Fruit fly (Drosophila melanogaster) whole organism, embryonic: ENCODE measurements around the gene Abi.

Experiments
- CG11398 ChIP-seq: fragments of 200-800 bp; sonication (Bioruptor generic); optimal IDR thresholded peaks from 2 replicates; lab custom pipeline; 2016; ENCODE audit warnings: missing biosample characterization, missing genetic modification characterization
- CG12391 ChIP-seq: fragments of 200-800 bp; sonication (Bioruptor generic); optimal IDR thresholded peaks from 3 replicates; lab custom pipeline; 2018; ENCODE audit warnings: missing biosample characterization, mild to moderate bottlenecking, missing genetic modification characterization, moderate library complexity
- CG13624 ChIP-seq: fragments of 200-800 bp; sonication (Bioruptor generic); optimal IDR thresholded peaks from 2 replicates; lab custom pipeline; 2016; ENCODE audit warnings: missing biosample characterization, missing genetic modification characterization
- CG14014 ChIP-seq: fragments of 200-800 bp; sonication (Bioruptor generic); IDR thresholded peaks from 2 replicates; pipeline ENCODE4 v1.3.6; 2022; ENCODE audit warnings: missing biosample characterization, missing genetic modification characterization
- CG14965 ChIP-seq: fragments of 200-800 bp; sonication (Bioruptor generic); optimal IDR thresholded peaks from 2 replicates; lab custom pipeline; 2016; ENCODE audit warnings: missing biosample characterization, missing genetic modification characterization, borderline replicate concordance
- CG15514 ChIP-seq: fragments of 200-800 bp; sonication (Bioruptor generic); optimal IDR thresholded peaks from 3 replicates; lab custom pipeline; 2017; ENCODE audit warnings: missing biosample characterization, missing genetic modification characterization, mild to moderate bottlenecking, moderate library complexity, missing genetic modification reagents
- CG16779 ChIP-seq: fragments of 200-800 bp; sonication (Bioruptor generic); IDR thresholded peaks from 2 replicates; pipeline ENCODE4 v1.3.6; 2022; ENCODE audit warnings: missing biosample characterization, missing genetic modification characterization
- CG17912 ChIP-seq: fragments of 200-800 bp; sonication (Bioruptor generic); optimal IDR thresholded peaks from 2 replicates; lab custom pipeline; 2018; ENCODE audit warnings: missing biosample characterization, mild to moderate bottlenecking, missing genetic modification characterization
- CG1792 ChIP-seq: fragments of 200-800 bp; sonication (Bioruptor generic); optimal IDR thresholded peaks from 2 replicates; lab custom pipeline; 2016; ENCODE audit warnings: missing biosample characterization, missing genetic modification characterization
- CG18619 ChIP-seq: fragments of 200-800 bp; sonication (Bioruptor generic); optimal IDR thresholded peaks from 3 replicates; lab custom pipeline; 2017; ENCODE audit warnings: missing biosample characterization, mild to moderate bottlenecking, missing genetic modification characterization
- CG2202 ChIP-seq: fragments of 200-800 bp; sonication (Bioruptor generic); optimal IDR thresholded peaks from 2 replicates; lab custom pipeline; 2018; ENCODE audit warnings: missing biosample characterization, mild to moderate bottlenecking, missing genetic modification characterization
- CG32772 ChIP-seq: fragments of 200-800 bp; sonication (Bioruptor generic); IDR thresholded peaks from 2 replicates; pipeline ENCODE4 v1.3.6; 2022; ENCODE audit warnings: missing biosample characterization, missing genetic modification characterization
- CG3847 ChIP-seq: fragments of 200-800 bp; sonication (Bioruptor generic); IDR thresholded peaks from 2 replicates; pipeline ENCODE4 v1.3.6; 2022; ENCODE audit warnings: missing biosample characterization, missing genetic modification characterization
- CG6689 ChIP-seq: fragments of 200-800 bp; sonication (Bioruptor generic); IDR thresholded peaks from 2 replicates; pipeline ENCODE4 v1.3.6; 2022; ENCODE audit warnings: missing biosample characterization, missing genetic modification characterization
- CG7786 ChIP-seq: fragments of 200-800 bp; sonication (Bioruptor generic); optimal IDR thresholded peaks from 2 replicates; lab custom pipeline; 2016; ENCODE audit warnings: missing biosample characterization, missing genetic modification characterization
- CG8281 ChIP-seq: fragments of 200-800 bp; sonication (Bioruptor generic); optimal IDR thresholded peaks from 2 replicates; lab custom pipeline; 2018; ENCODE audit warnings: missing biosample characterization, mild to moderate bottlenecking, missing genetic modification characterization, moderate library complexity
- CG8478 ChIP-seq: fragments of >200 bp; optimal IDR thresholded peaks from 2 replicates; lab custom pipeline; 2018
- Chrac-16 ChIP-seq: fragments of 200-800 bp; sonication (Bioruptor generic); optimal IDR thresholded peaks from 3 replicates; lab custom pipeline; 2016; ENCODE audit warnings: missing biosample characterization, missing genetic modification characterization
- D19A ChIP-seq: fragments of 200-800 bp; optimal IDR thresholded peaks from 3 replicates; lab custom pipeline; 2019; ENCODE audit warnings: missing biosample characterization, mild to moderate bottlenecking, missing genetic modification characterization, moderate library complexity
- Dfd ChIP-seq, 2 experiments: fragments of >200 bp; optimal IDR thresholded peaks; 2 replicates each; lab custom pipeline; 2017; ENCODE audit warnings: missing biosample characterization in 2 of 2, missing genetic modification characterization in 2 of 2
- Dip2 ChIP-seq: fragments of 200-800 bp; sonication (Bioruptor generic); IDR thresholded peaks from 2 replicates; pipeline ENCODE4 v1.3.6; 2022; ENCODE audit warnings: missing biosample characterization, missing genetic modification characterization
- Elba2 ChIP-seq: fragments of 200-800 bp; sonication (Bioruptor generic); optimal IDR thresholded peaks from 3 replicates; lab custom pipeline; 2016; ENCODE audit warnings: missing biosample characterization, missing genetic modification characterization
- Hand ChIP-seq: fragments of 200-800 bp; sonication (Bioruptor generic); optimal IDR thresholded peaks from 2 replicates; lab custom pipeline; 2017; ENCODE audit warnings: mild to moderate bottlenecking, missing biosample characterization, missing genetic modification reagents, missing genetic modification characterization
- Hr51 ChIP-seq, 2 experiments: fragments of 200-800 bp; sonication (Bioruptor generic); optimal IDR thresholded peaks; 2 replicates in 1 of 2; 3 replicates in 1 of 2; lab custom pipeline; 2016 to 2018; ENCODE audit warnings: missing biosample characterization in 2 of 2, missing genetic modification characterization in 2 of 2, mild to moderate bottlenecking in 1 of 2, moderate library complexity in 1 of 2
- MBD-R2 ChIP-seq: fragments of 200-800 bp; sonication (Bioruptor generic); IDR thresholded peaks from 2 replicates; pipeline ENCODE4 v1.3.6; 2022; ENCODE audit warnings: missing biosample characterization, missing genetic modification characterization
- Med ChIP-seq: fragments of 200-800 bp; sonication (Bioruptor generic); peaks from one replicate; lab custom pipeline; 2016; ENCODE audit warnings: missing biosample characterization, missing genetic modification characterization, mild to moderate bottlenecking, inconsistent platforms, moderate library complexity
- Meics ChIP-seq: fragments of 200-800 bp; sonication (Bioruptor generic); optimal IDR thresholded peaks from 2 replicates; lab custom pipeline; 2017; ENCODE audit warnings: missing biosample characterization, mild to moderate bottlenecking, missing genetic modification characterization
- Neu2 ChIP-seq: fragments of 200-800 bp; sonication (Bioruptor generic); optimal IDR thresholded peaks from 3 replicates; lab custom pipeline; 2016; ENCODE audit warnings: missing biosample characterization, missing genetic modification characterization, borderline replicate concordance
- Nf-YC ChIP-seq: fragments of 200-800 bp; optimal IDR thresholded peaks from 3 replicates; lab custom pipeline; 2019; ENCODE audit warnings: missing biosample characterization, mild to moderate bottlenecking, missing genetic modification characterization, moderate library complexity
- Oaz ChIP-seq: fragments of 200-800 bp; sonication (Bioruptor generic); IDR thresholded peaks from 2 replicates; pipeline ENCODE4 v1.3.6; 2022; ENCODE audit warnings: missing biosample characterization, missing genetic modification characterization
- Sry-δ ChIP-seq: fragments of 200-800 bp; sonication (Bioruptor generic); optimal IDR thresholded peaks from 2 replicates; lab custom pipeline; 2016; ENCODE audit warnings: missing biosample characterization, missing genetic modification characterization
- Ssrp ChIP-seq: fragments of 200-800 bp; sonication (Bioruptor generic); optimal IDR thresholded peaks from 2 replicates; lab custom pipeline; 2018; ENCODE audit warnings: missing biosample characterization, mild to moderate bottlenecking, missing genetic modification characterization, moderate library complexity
- YL-1 ChIP-seq: fragments of 200-800 bp; sonication (Bioruptor generic); optimal IDR thresholded peaks from 3 replicates; lab custom pipeline; 2017; ENCODE audit warnings: missing biosample characterization, mild to moderate bottlenecking, missing genetic modification characterization
- cas ChIP-seq: fragments of 200-800 bp; sonication (Bioruptor generic); IDR thresholded peaks from 2 replicates; pipeline ENCODE4 v1.3.6; 2022; ENCODE audit warnings: missing biosample characterization, missing genetic modification characterization
- croc ChIP-seq: fragments of 200-800 bp; sonication (Bioruptor generic); conservative IDR thresholded peaks from 3 replicates; pipeline ENCODE4 v1.3.6; 2022; ENCODE audit warnings: missing biosample characterization, missing genetic modification characterization
- eve ChIP-seq, 2 experiments: fragments of >200 bp; optimal IDR thresholded peaks; 2 replicates each; lab custom pipeline; 2017; ENCODE audit warnings: missing biosample characterization in 2 of 2, missing genetic modification characterization in 2 of 2
- hb ChIP-seq: fragments of 200-800 bp; sonication (Bioruptor generic); IDR thresholded peaks from 3 replicates; pipeline ENCODE4 v1.3.6; 2022; ENCODE audit warnings: missing biosample characterization, missing genetic modification characterization; ENCODE audit not compliant: partially characterized antibody
- hkb ChIP-seq, 2 experiments: fragments of 200-800 bp in 1 of 2; fragments of >200 bp in 1 of 2; sonication (Bioruptor generic) in 1 of 2; IDR thresholded peaks in 1 of 2; optimal IDR thresholded peaks in 1 of 2; 2 replicates each; pipeline versions ENCODE4 v1.3.6 to Lab custom; 2017 to 2022; ENCODE audit warnings: missing biosample characterization in 1 of 2, missing genetic modification characterization in 1 of 2
- jigr1 ChIP-seq: fragments of 200-800 bp; sonication (Bioruptor generic); IDR thresholded peaks from 3 replicates; pipeline ENCODE4 v1.3.6; 2022; ENCODE audit warnings: missing biosample characterization, missing genetic modification characterization
- odd ChIP-seq: fragments of 200-800 bp; sonication (Bioruptor generic); optimal IDR thresholded peaks from 2 replicates; lab custom pipeline; 2017; ENCODE audit warnings: missing biosample characterization, mild to moderate bottlenecking, missing genetic modification characterization
- pzg ChIP-seq: fragments of 200-800 bp; sonication (Bioruptor generic); optimal IDR thresholded peaks from 3 replicates; lab custom pipeline; 2018; ENCODE audit warnings: missing biosample characterization, mild to moderate bottlenecking, missing genetic modification characterization, moderate library complexity
- ro ChIP-seq: fragments of 200-800 bp; sonication (Bioruptor generic); IDR thresholded peaks from 2 replicates; pipeline ENCODE4 v1.3.6; 2022; ENCODE audit warnings: missing biosample characterization, missing genetic modification characterization
- row ChIP-seq: fragments of 200-800 bp; sonication (Bioruptor generic); IDR thresholded peaks from 3 replicates; pipeline ENCODE4 v1.3.6; 2022; ENCODE audit warnings: missing biosample characterization, missing genetic modification characterization
- scrt ChIP-seq: fragments of 200-800 bp; sonication (Bioruptor generic); optimal IDR thresholded peaks from 2 replicates; lab custom pipeline; 2018; ENCODE audit warnings: missing biosample characterization, mild to moderate bottlenecking, missing genetic modification characterization, moderate library complexity
- sisA ChIP-seq: fragments of 200-800 bp; sonication (Bioruptor generic); IDR thresholded peaks from 2 replicates; pipeline ENCODE4 v1.3.6; 2022; ENCODE audit warnings: missing biosample characterization, missing genetic modification characterization
- slou ChIP-seq: fragments of 200-800 bp; sonication (Bioruptor generic); optimal IDR thresholded peaks from 3 replicates; lab custom pipeline; 2016; ENCODE audit warnings: missing biosample characterization, missing genetic modification characterization
- stwl ChIP-seq: fragments of 200-800 bp; sonication (Bioruptor generic); optimal IDR thresholded peaks from 3 replicates; lab custom pipeline; 2018; ENCODE audit warnings: missing biosample characterization, mild to moderate bottlenecking, missing genetic modification characterization, moderate library complexity
- tio ChIP-seq: fragments of 200-800 bp; sonication (Bioruptor generic); optimal IDR thresholded peaks from 2 replicates; lab custom pipeline; 2017; ENCODE audit warnings: missing biosample characterization, missing genetic modification characterization, inconsistent platforms
- tna ChIP-seq: fragments of 200-800 bp; sonication (Bioruptor generic); IDR thresholded peaks from 2 replicates; pipeline ENCODE4 v1.3.6; 2022; ENCODE audit warnings: missing biosample characterization, missing genetic modification characterization; ENCODE audit not compliant: partially characterized antibody
- ttk ChIP-seq: fragments of 200-800 bp; sonication (Bioruptor generic); IDR thresholded peaks from 2 replicates; pipeline ENCODE4 v2.1.2; 2022; ENCODE audit warnings: missing biosample characterization, missing genetic modification characterization
- vnd ChIP-seq: fragments of 200-800 bp; sonication (Bioruptor generic); IDR thresholded peaks from 3 replicates; pipeline ENCODE4 v1.3.6; 2022; ENCODE audit warnings: missing biosample characterization, missing genetic modification characterization; ENCODE audit not compliant: partially characterized antibody

Gene Abi

DNA sequence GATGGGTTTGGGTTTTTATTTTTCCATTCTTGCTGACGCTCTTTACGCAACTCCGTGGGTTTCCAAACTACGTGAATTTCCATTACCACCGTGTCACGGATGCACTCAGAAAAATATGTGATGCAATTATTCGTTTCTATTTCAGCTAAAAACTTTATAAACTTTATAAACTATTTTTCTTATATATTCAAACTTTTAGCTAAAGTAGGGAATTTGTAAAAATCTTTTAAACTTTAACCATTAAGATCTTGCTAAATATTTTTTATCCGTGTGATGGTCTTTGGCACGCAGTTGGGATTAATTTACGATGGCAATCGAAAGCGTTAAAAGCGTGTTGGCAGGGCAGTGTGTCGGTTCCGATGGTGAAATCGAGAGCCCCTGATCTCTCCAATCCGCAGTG, 26.8 kb downstream of the Abi start (continued):
- TF ChIP-seq Dfd (GFP tag; optimal IDR thresholded peaks at IDR 0.05; lab: Kevin White, UChicago) (no peak), ro (GFP tag; lab: Robert Waterston, UW) (no peak), hb (GFP tag; lab: Robert Waterston, UW) (no peak), YL-1 (GFP tag; lab: Kevin White, UChicago) (no peak), Med (peak; percentile 74), CG11398 (GFP tag; lab: Kevin White, UChicago) (no peak), CG3847 (GFP tag; lab: Robert Waterston, UW) (peak; percentile 26; the same call in 1 of the 2 replicates), CG18619 (GFP tag; lab: Kevin White, UChicago) (peak; percentile 42), Oaz (GFP tag; lab: Robert Waterston, UW) (peak; percentile 36; the same call in 1 of the 2 replicates), eve (GFP tag; optimal IDR thresholded peaks at IDR 0.05; lab: Kevin White, UChicago) (peak in 1 of 2 experiments; percentile 12), scrt (GFP tag; lab: Kevin White, UChicago) (peak; percentile 26), CG12391 (tag; lab: Kevin White, UChicago) (peak; percentile 60), CG14014 (peak; percentile 55), CG15514 (GFP tag; lab: Kevin White, UChicago) (peak; percentile 0), ttk (peak; percentile 31; the same call in 1 of the 2 replicates), CG8478 (lab: Kevin White, UChicago) (no peak), Hr51 (GFP tag; optimal IDR thresholded peaks at IDR 0.05; lab: Kevin White, UChicago) (peak in 1 of 2 experiments; percentile 73), Nf-YC (tag; lab: Kevin White, UChicago) (peak; percentile 18), vnd (GFP tag; lab: Robert Waterston, UW) (no peak), MBD-R2 (GFP tag; lab: Robert Waterston, UW) (no peak; the same call in 1 of the 2 replicates), Hand (GFP tag; lab: Kevin White, UChicago) (no peak), CG2202 (no peak), D19A (tag; lab: Kevin White, UChicago) (peak; percentile 42), CG8281 (tag; lab: Kevin White, UChicago) (peak; percentile 12), croc (GFP tag; lab: Robert Waterston, UW) (0 out of 3 replicates have a peak, but pooled peaks have one; percentile 26), Ssrp (tag; lab: Kevin White, UChicago) (peak; percentile 42), tna (GFP tag; lab: Robert Waterston, UW) (no peak), CG1792 (GFP tag; lab: Kevin White, UChicago) (no peak), CG14965 (GFP tag; lab: Kevin White, UChicago) (no peak), CG6689 (GFP tag; lab: Robert Waterston, UW) (peak; percentile 39), hkb (optimal IDR thresholded peaks at IDR 0.05; lab: Kevin White, UChicago) (no peak), hkb (GFP tag; IDR thresholded peaks at IDR 0.05; lab: Robert Waterston, UW) (peak; percentile 70), CG17912 (GFP tag; lab: Kevin White, UChicago) (no peak), stwl (no peak), slou (GFP tag; lab: Kevin White, UChicago) (no peak), Sry-δ (no peak), sisA (GFP tag; lab: Robert Waterston, UW) (peak; percentile 27), odd (GFP tag; lab: Kevin White, UChicago) (peak; percentile 44), pzg (no peak), CG13624 (GFP tag; lab: Kevin White, UChicago) (no peak), Chrac-16 (GFP tag; lab: Kevin White, UChicago) (no peak), Dip2 (GFP tag; lab: Robert Waterston, UW) (no peak), row (GFP tag; lab: Robert Waterston, UW) (peak; percentile 63), CG16779 (GFP tag; lab: Robert Waterston, UW) (no peak), cas (GFP tag; lab: Robert Waterston, UW) (no peak), jigr1 (GFP tag; lab: Robert Waterston, UW) (no peak), tio (GFP tag; lab: Kevin White, UChicago) (no peak), CG7786 (GFP tag; lab: Kevin White, UChicago) (no peak), Meics (GFP tag; lab: Kevin White, UChicago) (peak; percentile 32), CG32772 (GFP tag; lab: Robert Waterston, UW) (peak; percentile 66), Elba2 (GFP tag; lab: Kevin White, UChicago) (no peak), Neu2 (GFP tag; lab: Kevin White, UChicago) (no peak)
